Worm (Caenorhabditis elegans): ENCODE measurements around the gene F23B12.4.

Gene F23B12.4

ce11 chrV:14447240-14447763 lies 6.4 kb downstream of the F23B12.4 start, which contains the start of the genes dlat-1 and fntb-1:
dlat-1 (minus strand) TSS chrV:14447290.
fntb-1 (plus strand) TSS chrV:14447651.
- no peak for TF ChIP-seq mdl-1 (tag; optimal IDR thresholded peaks at IDR 0.05)
- peak; percentile 78 for TF ChIP-seq pqm-1 (tag; optimal IDR thresholded peaks at IDR 0.05)
- TF ChIP-seq nhr-12 (tag; optimal IDR thresholded peaks at IDR 0.05) = no peak
- TF ChIP-seq fos-1 (tag; optimal IDR thresholded peaks at IDR 0.05) = no peak
- TF ChIP-seq hmg-11 (tag; optimal IDR thresholded peaks at IDR 0.05) = peak; percentile 59
- no peak for TF ChIP-seq nhr-67 (tag; optimal IDR thresholded peaks at IDR 0.05)
- no peak for TF ChIP-seq ztf-4 (tag; optimal IDR thresholded peaks at IDR 0.05)
- peak; percentile 36 for TF ChIP-seq lin-15B (tag; optimal IDR thresholded peaks at IDR 0.05)
- TF ChIP-seq elt-2 (tag; optimal IDR thresholded peaks at IDR 0.05) = peak; percentile 86
- TF ChIP-seq daf-12 (tag; optimal IDR thresholded peaks at IDR 0.05) = no peak
- TF ChIP-seq egl-5 (tag; optimal IDR thresholded peaks at IDR 0.05) = no peak

DNA sequence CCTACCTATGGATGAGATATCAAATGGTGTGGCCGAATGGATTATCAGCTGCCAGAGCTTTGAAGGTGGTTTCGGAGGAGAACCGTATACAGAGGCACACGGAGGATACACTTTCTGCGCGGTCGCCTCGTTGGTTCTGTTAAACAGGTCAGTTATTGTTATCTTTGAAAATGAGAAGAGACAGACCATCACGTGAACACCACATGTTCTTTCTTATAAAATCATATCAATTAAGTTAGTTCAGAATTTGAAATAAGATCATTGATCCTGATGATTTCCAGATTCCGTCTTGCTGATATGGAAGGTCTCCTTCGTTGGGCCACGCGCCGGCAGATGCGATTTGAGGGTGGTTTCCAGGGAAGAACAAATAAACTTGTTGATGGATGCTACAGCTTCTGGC lies 7.7 kb downstream of the F23B12.4 start:
- no peak for TF ChIP-seq egl-5 (tag; optimal IDR thresholded peaks at IDR 0.05)
- no peak for TF ChIP-seq daf-12 (tag; optimal IDR thresholded peaks at IDR 0.05)
- TF ChIP-seq ztf-4 (tag; optimal IDR thresholded peaks at IDR 0.05) = no peak

- no peak for TF ChIP-seq aly-2 (tag; optimal IDR thresholded peaks at IDR 0.05)
- no peak for TF ChIP-seq daf-12 (tag; optimal IDR thresholded peaks at IDR 0.05)
- no peak for TF ChIP-seq fkh-2 (tag; optimal IDR thresholded peaks at IDR 0.05)
- TF ChIP-seq nhr-76 (tag; optimal IDR thresholded peaks at IDR 0.05) = no peak
- no peak for TF ChIP-seq zag-1 (tag; optimal IDR thresholded peaks at IDR 0.05)
- TF ChIP-seq sea-2 (GFP tag; optimal IDR thresholded peaks at IDR 0.05) = no peak
- no peak for TF ChIP-seq R02D3.7 (tag; optimal IDR thresholded peaks at IDR 0.05)
- TF ChIP-seq pqm-1 (tag; optimal IDR thresholded peaks at IDR 0.05) = no peak
- TF ChIP-seq egl-5 (tag; optimal IDR thresholded peaks at IDR 0.05) = no peak
- TF ChIP-seq elt-1 (tag; optimal IDR thresholded peaks at IDR 0.05) = no peak
- no peak for TF ChIP-seq lsy-12 (tag; optimal IDR thresholded peaks at IDR 0.05)
Measured at ce11 chrV:14449397-14449796, 8.5 kb downstream of the F23B12.4 start, which contains the start of gene F23B12.7. F23B12.7 (plus strand) TSS chrV:14449697.

DNA sequence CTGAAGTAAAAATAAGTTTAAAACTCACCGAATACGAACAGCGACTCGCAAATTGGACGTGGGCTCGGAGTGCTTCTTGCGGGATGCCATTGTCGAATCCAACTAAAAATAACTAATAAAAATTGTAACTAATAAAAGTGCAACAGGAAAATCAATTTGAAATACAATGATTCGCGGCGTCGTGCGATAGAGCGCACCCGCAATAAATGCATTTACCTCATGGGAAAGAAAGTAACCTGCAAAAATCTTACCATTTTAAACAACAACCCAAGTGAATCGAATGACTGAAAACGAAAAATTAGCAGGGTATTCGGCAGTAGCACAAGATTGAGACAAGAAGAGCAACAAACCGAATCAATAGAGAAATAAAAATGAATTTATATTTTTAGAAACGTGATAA lies 15.7 kb downstream of the F23B12.4 start, which contains the start of gene bmk-1:
bmk-1 (minus strand) TSS at position 359 of the 400 bp plus-strand sequence.
- TF ChIP-seq jun-1 (tag; optimal IDR thresholded peaks at IDR 0.05) = no peak
- no peak for TF ChIP-seq nfya-1 (tag; optimal IDR thresholded peaks at IDR 0.05; ENCODE audit: insufficient read depth)
- TF ChIP-seq eor-1 (tag; optimal IDR thresholded peaks at IDR 0.05) = no peak
- no peak for TF ChIP-seq fkh-2 (tag; optimal IDR thresholded peaks at IDR 0.05)
- no peak for TF ChIP-seq ceh-82 (tag; optimal IDR thresholded peaks at IDR 0.05)
- no peak for TF ChIP-seq zag-1 (tag; optimal IDR thresholded peaks at IDR 0.05)
- no peak for TF ChIP-seq ceh-16 (tag; optimal IDR thresholded peaks at IDR 0.05)
- TF ChIP-seq tbx-2 (tag; optimal IDR thresholded peaks at IDR 0.05) = no peak
- TF ChIP-seq nhr-76 (tag; optimal IDR thresholded peaks at IDR 0.05) = no peak
- no peak for TF ChIP-seq unc-62 (GFP tag; optimal IDR thresholded peaks at IDR 0.05)
- TF ChIP-seq nhr-28 (tag; optimal IDR thresholded peaks at IDR 0.05) = no peak
- no peak for TF ChIP-seq nhr-11 (tag; optimal IDR thresholded peaks at IDR 0.05)
- no peak for TF ChIP-seq sea-2 (GFP tag; optimal IDR thresholded peaks at IDR 0.05)
- TF ChIP-seq nhr-23 (tag; optimal IDR thresholded peaks at IDR 0.05) = no peak
- TF ChIP-seq nhr-25 (tag; optimal IDR thresholded peaks at IDR 0.05) = no peak
- no peak for TF ChIP-seq pha-4 (tag; optimal IDR thresholded peaks at IDR 0.05)
- TF ChIP-seq mdl-1 (tag; optimal IDR thresholded peaks at IDR 0.05) = no peak
- TF ChIP-seq nhr-12 (tag; optimal IDR thresholded peaks at IDR 0.05) = no peak
- no peak for TF ChIP-seq skn-1 (tag; optimal IDR thresholded peaks at IDR 0.05)
- no peak for TF ChIP-seq ztf-11 (tag; optimal IDR thresholded peaks at IDR 0.05)

- no peak for TF ChIP-seq nhr-76 (tag; optimal IDR thresholded peaks at IDR 0.05)
- TF ChIP-seq zag-1 (tag; optimal IDR thresholded peaks at IDR 0.05) = no peak
- TF ChIP-seq tbx-2 (tag; optimal IDR thresholded peaks at IDR 0.05) = no peak
- no peak for TF ChIP-seq nhr-25 (tag; optimal IDR thresholded peaks at IDR 0.05)
- no peak for TF ChIP-seq sea-2 (GFP tag; optimal IDR thresholded peaks at IDR 0.05)
- TF ChIP-seq skn-1 (tag; optimal IDR thresholded peaks at IDR 0.05) = no peak
- TF ChIP-seq nhr-23 (tag; optimal IDR thresholded peaks at IDR 0.05) = no peak
- TF ChIP-seq mdl-1 (tag; optimal IDR thresholded peaks at IDR 0.05) = no peak
- TF ChIP-seq ceh-82 (tag; optimal IDR thresholded peaks at IDR 0.05) = no peak
- TF ChIP-seq eor-1 (tag; optimal IDR thresholded peaks at IDR 0.05) = no peak
- TF ChIP-seq fkh-10 (GFP tag; optimal IDR thresholded peaks at IDR 0.05) = no peak
- no peak for TF ChIP-seq nhr-12 (tag; optimal IDR thresholded peaks at IDR 0.05)
- no peak for TF ChIP-seq nhr-43 (tag; optimal IDR thresholded peaks at IDR 0.05; ENCODE audit: poor library complexity, severe bottlenecking)
- TF ChIP-seq jun-1 (tag; optimal IDR thresholded peaks at IDR 0.05) = no peak
- no peak for TF ChIP-seq lin-39 (tag; optimal IDR thresholded peaks at IDR 0.05)
- no peak for TF ChIP-seq egl-27 (tag; optimal IDR thresholded peaks at IDR 0.05)
- TF ChIP-seq hmg-11 (tag; optimal IDR thresholded peaks at IDR 0.05) = no peak
- no peak for TF ChIP-seq nhr-28 (tag; optimal IDR thresholded peaks at IDR 0.05)
- no peak for TF ChIP-seq ceh-9 (tag; optimal IDR thresholded peaks at IDR 0.05)
Measured at ce11 chrV:14457070-14457469, 16.1 kb downstream of the F23B12.4 start, which contains the start of gene coh-3. coh-3 (plus strand) TSS chrV:14457422.

Measured in whole organism, L3 larva.